Fruit fly (Drosophila melanogaster) whole organism, wandering third instar larva: ENCODE data around the gene CG34276.

ENCODE experiments used
- Abd-B ChIP-seq: fragments of >200 bp; optimal IDR thresholded peaks from 2 replicates; lab custom pipeline; 2017; ENCODE audit warnings: missing biosample characterization, missing genetic modification characterization
- CG32264 ChIP-seq: fragments of 200-800 bp; sonication (Bioruptor generic); optimal IDR thresholded peaks from 2 replicates; lab custom pipeline; 2016; ENCODE audit warnings: missing biosample characterization, missing genetic modification characterization
- CG9705 ChIP-seq: fragments of 200-800 bp; sonication (Bioruptor generic); optimal IDR thresholded peaks from 2 replicates; lab custom pipeline; 2018; ENCODE audit warnings: missing biosample characterization, mild to moderate bottlenecking, missing genetic modification characterization
- CrebA ChIP-seq: fragments of 200-800 bp; sonication (Bioruptor generic); optimal IDR thresholded peaks from 2 replicates; lab custom pipeline; 2016; ENCODE audit warnings: missing biosample characterization, mild to moderate bottlenecking, missing genetic modification characterization, borderline replicate concordance
- Dfd ChIP-seq: fragments of >200 bp; optimal IDR thresholded peaks from 2 replicates; lab custom pipeline; 2017; ENCODE audit warnings: missing biosample characterization, missing genetic modification characterization
- HLH106 ChIP-seq: fragments of 200-800 bp; optimal IDR thresholded peaks from 3 replicates; lab custom pipeline; 2019; ENCODE audit warnings: missing biosample characterization, mild to moderate bottlenecking, missing genetic modification characterization, moderate library complexity
- Hnf4 ChIP-seq: fragments of 200-800 bp; sonication (Bioruptor generic); optimal IDR thresholded peaks from 2 replicates; lab custom pipeline; 2016; ENCODE audit warnings: missing biosample characterization, mild to moderate bottlenecking, missing genetic modification characterization
- Hr78 ChIP-seq: fragments of >200 bp; optimal IDR thresholded peaks from 2 replicates; lab custom pipeline; 2017; ENCODE audit warnings: missing biosample characterization, missing genetic modification characterization
- Hr83 ChIP-seq: fragments of 200-300 bp; sonication (Bioruptor generic); optimal IDR thresholded peaks from 2 replicates; lab custom pipeline; 2016; ENCODE audit warnings: missing biosample characterization, mild to moderate bottlenecking, missing genetic modification characterization, moderate library complexity; ENCODE audit not compliant: poor library complexity, severe bottlenecking
- Myc ChIP-seq: fragments of >200 bp; optimal IDR thresholded peaks from 2 replicates; lab custom pipeline; 2017
- N ChIP-seq: fragments of >200 bp; optimal IDR thresholded peaks from 2 replicates; lab custom pipeline; 2018; ENCODE audit warnings: missing biosample characterization, missing external identifiers, missing genetic modification characterization
- OdsH ChIP-seq: fragments of 200-800 bp; sonication (Bioruptor generic); optimal IDR thresholded peaks from 2 replicates; lab custom pipeline; 2016; ENCODE audit warnings: missing biosample characterization, mild to moderate bottlenecking, missing genetic modification characterization
- Rel ChIP-seq, 2 experiments: fragments of 200-800 bp; sonication (Bioruptor generic) in 1 of 2; optimal IDR thresholded peaks; 2 replicates in 1 of 2; 3 replicates in 1 of 2; lab custom pipeline; 2016 to 2019; ENCODE audit warnings: mild to moderate bottlenecking in 2 of 2, missing biosample characterization in 2 of 2, missing genetic modification characterization in 2 of 2, moderate library complexity in 1 of 2
- Sp1 ChIP-seq: fragments of 200-800 bp; sonication (Bioruptor generic); optimal IDR thresholded peaks from 3 replicates; lab custom pipeline; 2019; ENCODE audit warnings: missing biosample characterization, mild to moderate bottlenecking, missing genetic modification characterization, moderate library complexity
- Vsx2 ChIP-seq: fragments of 200-300, 225-300 bp; sonication (Bioruptor generic); optimal IDR thresholded peaks from 2 replicates; lab custom pipeline; 2018; ENCODE audit warnings: missing biosample characterization, missing genetic modification characterization; ENCODE audit not compliant: partially characterized antibody
- br ChIP-seq: fragments of 200-800 bp; sonication (Bioruptor generic); optimal IDR thresholded peaks from 2 replicates; lab custom pipeline; 2016; ENCODE audit warnings: missing biosample characterization, missing genetic modification characterization
- brk ChIP-seq: fragments of 200-800 bp; sonication (Bioruptor generic); optimal IDR thresholded peaks from 2 replicates; lab custom pipeline; 2016; ENCODE audit warnings: missing biosample characterization, mild to moderate bottlenecking, missing genetic modification characterization
- dl ChIP-seq, 2 experiments: fragments of 175-275, 200-275 bp in 1 of 2; fragments of 200-275 bp in 1 of 2; sonication (Bioruptor generic); optimal IDR thresholded peaks; lab custom pipeline; 2018; ENCODE audit warnings: mild to moderate bottlenecking in 2 of 2, missing biosample characterization in 2 of 2, missing genetic modification characterization in 2 of 2, moderate library complexity in 2 of 2; ENCODE audit not compliant: partially characterized antibody in 2 of 2, insufficient read depth in 1 of 2
- dmrt93B ChIP-seq: fragments of 200-800 bp; sonication (Bioruptor generic); optimal IDR thresholded peaks from 2 replicates; lab custom pipeline; 2018; ENCODE audit warnings: missing biosample characterization, mild to moderate bottlenecking, missing genetic modification characterization
- dsf ChIP-seq: sonication (Bioruptor generic); optimal IDR thresholded peaks from 2 replicates; lab custom pipeline; 2016; ENCODE audit warnings: missing biosample characterization, missing genetic modification characterization, borderline replicate concordance
- ey ChIP-seq: fragments of 200-800 bp; sonication (Bioruptor generic); optimal IDR thresholded peaks from 2 replicates; lab custom pipeline; 2016; ENCODE audit warnings: missing biosample characterization, missing genetic modification characterization
- foxo ChIP-seq, 2 experiments: fragments of 200-800 bp; sonication (Bioruptor generic); optimal IDR thresholded peaks; 2 replicates in 1 of 2; 3 replicates in 1 of 2; lab custom pipeline; 2016 to 2017; ENCODE audit warnings: missing biosample characterization in 2 of 2, missing genetic modification characterization in 2 of 2
- fru ChIP-seq: fragments of 200-800 bp; sonication (Bioruptor generic); optimal IDR thresholded peaks from 3 replicates; lab custom pipeline; 2016; ENCODE audit warnings: missing biosample characterization, mild to moderate bottlenecking, missing genetic modification characterization
- h ChIP-seq: fragments of 200-800 bp; sonication (Bioruptor generic); optimal IDR thresholded peaks from 3 replicates; lab custom pipeline; 2016; ENCODE audit warnings: missing biosample characterization, mild to moderate bottlenecking, missing genetic modification characterization
- jim ChIP-seq: fragments of 175-275, 200-325 bp; sonication (Bioruptor generic); optimal IDR thresholded peaks from 2 replicates; lab custom pipeline; 2016; ENCODE audit warnings: missing biosample characterization, mild to moderate bottlenecking, missing genetic modification characterization
- lola ChIP-seq: fragments of >200 bp; optimal IDR thresholded peaks from 2 replicates; lab custom pipeline; 2017; ENCODE audit warnings: missing biosample characterization, missing genetic modification characterization
- psq ChIP-seq: fragments of 200-800 bp; sonication (Bioruptor generic); optimal IDR thresholded peaks from 3 replicates; lab custom pipeline; 2017; ENCODE audit warnings: missing biosample characterization, mild to moderate bottlenecking, missing genetic modification characterization, moderate library complexity
- rgr ChIP-seq: fragments of 200-800 bp; sonication (Bioruptor generic); optimal IDR thresholded peaks from 3 replicates; lab custom pipeline; 2016; ENCODE audit warnings: missing biosample characterization, mild to moderate bottlenecking, missing genetic modification characterization
- sage ChIP-seq: fragments of 200-800 bp; sonication (Bioruptor generic); optimal IDR thresholded peaks from 2 replicates; lab custom pipeline; 2016; ENCODE audit warnings: missing biosample characterization, mild to moderate bottlenecking, missing genetic modification characterization
- sv ChIP-seq: fragments of 200-800 bp; sonication (Bioruptor generic); optimal IDR thresholded peaks from 3 replicates; lab custom pipeline; 2016; ENCODE audit warnings: missing biosample characterization, missing genetic modification characterization
- tai ChIP-seq: sonication (Bioruptor generic); optimal IDR thresholded peaks from 2 replicates; lab custom pipeline; 2016; ENCODE audit warnings: missing biosample characterization, missing genetic modification characterization
- woc ChIP-seq: sonication (Bioruptor generic); optimal IDR thresholded peaks from 2 replicates; lab custom pipeline; 2016; ENCODE audit warnings: missing biosample characterization, mild to moderate bottlenecking, missing genetic modification characterization

The CG34276 gene

dm6 chr3R:15927172-15927571 lies 1.7 kb downstream of the CG34276 start:
- TF ChIP-seq Hnf4 (GFP tag; lab: Kevin White, UChicago): no peak
- TF ChIP-seq brk (GFP tag; lab: Kevin White, UChicago): no peak
- TF ChIP-seq OdsH (GFP tag; lab: Kevin White, UChicago): no peak
- no peak for TF ChIP-seq CrebA (GFP tag; lab: Kevin White, UChicago)
- no peak for TF ChIP-seq lola
- TF ChIP-seq Hr83 (GFP tag; lab: Kevin White, UChicago): no peak
- no peak for TF ChIP-seq sage (GFP tag; lab: Kevin White, UChicago)
- TF ChIP-seq dsf: no peak
- no peak for TF ChIP-seq Abd-B (GFP tag; lab: Kevin White, UChicago)
- TF ChIP-seq h: no peak
- no peak for TF ChIP-seq foxo (GFP tag; optimal IDR thresholded peaks at IDR 0.05; lab: Kevin White, UChicago)
- TF ChIP-seq Rel (GFP tag; optimal IDR thresholded peaks at IDR 0.05; lab: Kevin White, UChicago): no peak
- no peak for TF ChIP-seq Rel (tag; optimal IDR thresholded peaks at IDR 0.05; lab: Kevin White, UChicago)
- no peak for TF ChIP-seq fru (GFP tag; lab: Kevin White, UChicago)
- no peak for TF ChIP-seq Dfd (GFP tag; lab: Kevin White, UChicago)
- no peak for TF ChIP-seq N (GFP tag; lab: Kevin White, UChicago)

- no peak for TF ChIP-seq Sp1 (GFP tag; lab: Kevin White, UChicago)
- TF ChIP-seq HLH106 (tag; lab: Kevin White, UChicago): no peak
- no peak for TF ChIP-seq dsf
- TF ChIP-seq tai (GFP tag; lab: Kevin White, UChicago): no peak
- TF ChIP-seq Rel (GFP tag; optimal IDR thresholded peaks at IDR 0.05; lab: Kevin White, UChicago): no peak
- no peak for TF ChIP-seq Rel (tag; optimal IDR thresholded peaks at IDR 0.05; lab: Kevin White, UChicago)
- TF ChIP-seq jim (GFP tag; lab: Kevin White, UChicago): no peak
- TF ChIP-seq OdsH (GFP tag; lab: Kevin White, UChicago): no peak
- no peak for TF ChIP-seq Dfd (GFP tag; lab: Kevin White, UChicago)
- no peak for TF ChIP-seq CG32264 (GFP tag; lab: Kevin White, UChicago)
- no peak for TF ChIP-seq br
- no peak for TF ChIP-seq ey (GFP tag; lab: Kevin White, UChicago)
- TF ChIP-seq Hr78 (GFP tag; lab: Kevin White, UChicago): no peak
- no peak for TF ChIP-seq h
- no peak for TF ChIP-seq CG9705 (GFP tag; lab: Kevin White, UChicago)
- no peak for TF ChIP-seq dl (GFP tag; optimal IDR thresholded peaks at IDR 0.05; lab: Kevin White, UChicago; ENCODE audit: insufficient read depth in 1 of 2, partially characterized antibody in 2 of 2)
- no peak for TF ChIP-seq sv (GFP tag; lab: Kevin White, UChicago)
- TF ChIP-seq rgr: no peak
- no peak for TF ChIP-seq Myc (lab: Kevin White, UChicago)
- TF ChIP-seq fru (GFP tag; lab: Kevin White, UChicago): no peak
- no peak for TF ChIP-seq psq
Observed at dm6 chr3R:15928127-15928526, 2.7 kb downstream of the CG34276 start.

dm6 chr3R:15930050-15930449 lies 4.6 kb downstream of the CG34276 start:
- TF ChIP-seq jim (GFP tag; lab: Kevin White, UChicago) (no peak), lola (no peak), foxo (GFP tag; optimal IDR thresholded peaks at IDR 0.05; lab: Kevin White, UChicago) (no peak), woc (no peak), HLH106 (tag; lab: Kevin White, UChicago) (no peak), CG32264 (GFP tag; lab: Kevin White, UChicago) (no peak)

- TF ChIP-seq Vsx2: peak; percentile 87
- TF ChIP-seq dmrt93B: no peak
- peak; percentile 34 for TF ChIP-seq sage (GFP tag; lab: Kevin White, UChicago)
- TF ChIP-seq, all 38 proteins: peak for 2
Observed at dm6 chr3R:15933609-15934232, 8.3 kb downstream of the CG34276 start, which contains the start of the genes CG5478 and blp. Gene CG5478, minus strand, starts transcription at chr3R:15933734. Gene blp, plus strand, starts transcription at chr3R:15933847.
